Worm (Caenorhabditis elegans) whole organism, L4 larva: ENCODE data around the gene C17H12.11.

Experiments
- F44E2.7 ChIP-seq: fragments of 200-800 bp; sonication (Bioruptor generic); IDR thresholded peaks from 2 replicates; pipeline ENCODE4 v2.1.2; 2022; ENCODE audit warnings: missing genetic modification characterization, missing compliant biosample characterization
- F49E8.2 ChIP-seq: sonication (generic microtip); optimal IDR thresholded peaks from 2 replicates; lab custom pipeline; 2016; ENCODE audit warnings: missing compliant biosample characterization, mild to moderate bottlenecking, missing genetic modification characterization, borderline replicate concordance
- T26A8.4 ChIP-seq: fragments of 200-800 bp; sonication (Bioruptor generic); IDR thresholded peaks from 2 replicates; pipeline ENCODE4 v1.3.6; 2022; ENCODE audit warnings: missing genetic modification characterization, missing compliant biosample characterization
- aha-1 ChIP-seq: fragments of 150-350 bp; peaks from one replicate; lab custom pipeline; 2014; ENCODE audit warnings: missing biosample characterization, missing genetic modification characterization
- ceh-28 ChIP-seq: fragments of 150-350 bp; optimal IDR thresholded peaks from 2 replicates; lab custom pipeline; 2014; ENCODE audit warnings: missing biosample characterization, missing genetic modification reagents, missing genetic modification characterization
- ceh-32 ChIP-seq: sonication (generic microtip); optimal IDR thresholded peaks from 2 replicates; lab custom pipeline; 2016; ENCODE audit warnings: mild to moderate bottlenecking, missing genetic modification characterization, missing compliant biosample characterization; ENCODE audit not compliant: poor library complexity
- ctbp-1 ChIP-seq: fragments of 200-800 bp; sonication (Bioruptor generic); IDR thresholded peaks from 2 replicates; pipeline ENCODE4 v1.3.6; 2022; ENCODE audit warnings: missing genetic modification reagents, missing genetic modification characterization, missing compliant biosample characterization
- daf-16 ChIP-seq, 3 experiments: sonication (generic microtip); optimal IDR thresholded peaks; 2 replicates each; lab custom pipeline; 2016 to 2017; ENCODE audit warnings: missing genetic modification characterization in 3 of 3, missing genetic modification reagents in 3 of 3, mild to moderate bottlenecking in 2 of 3, missing compliant biosample characterization in 2 of 3, missing biosample characterization in 1 of 3, moderate library complexity in 1 of 3
- daf-19 ChIP-seq: fragments of 200-800 bp; sonication (Bioruptor generic); conservative IDR thresholded peaks from 2 replicates; pipeline ENCODE4 v1.3.6; 2022; ENCODE audit warnings: missing genetic modification characterization, missing compliant biosample characterization
- dmd-8 ChIP-seq: fragments of 200-800 bp; sonication (Bioruptor generic); IDR thresholded peaks from 2 replicates; pipeline ENCODE4 v1.3.6; 2022; ENCODE audit warnings: missing genetic modification characterization, missing compliant biosample characterization
- dpl-1 ChIP-seq: fragments of 150-350 bp; optimal IDR thresholded peaks from 2 replicates; lab custom pipeline; 2014; ENCODE audit warnings: missing biosample characterization, missing genetic modification reagents, missing genetic modification characterization
- fos-1 ChIP-seq: fragments of 150-350 bp; optimal IDR thresholded peaks from 2 replicates; lab custom pipeline; 2014; ENCODE audit warnings: missing biosample characterization, missing genetic modification characterization
- hlh-11 ChIP-seq: fragments of 200-800 bp; sonication (Bioruptor generic); optimal IDR thresholded peaks from 2 replicates; lab custom pipeline; 2018; ENCODE audit warnings: mild to moderate bottlenecking, missing genetic modification characterization, missing compliant biosample characterization
- hlh-30 ChIP-seq: sonication (generic microtip); optimal IDR thresholded peaks from 2 replicates; lab custom pipeline; 2017; ENCODE audit warnings: antibody characterized with exemption, mild to moderate bottlenecking, missing genetic modification characterization, missing compliant biosample characterization; ENCODE audit not compliant: insufficient read depth
- lim-7 ChIP-seq: fragments of 200-800 bp; sonication (Bioruptor generic); IDR thresholded peaks from 2 replicates; pipeline ENCODE4 v1.3.6; 2022; ENCODE audit warnings: missing genetic modification characterization, missing compliant biosample characterization
- lin-29 ChIP-seq: fragments of 200-800 bp; sonication (Bioruptor generic); IDR thresholded peaks from 2 replicates; pipeline ENCODE4 v1.3.6; 2022; ENCODE audit warnings: missing genetic modification reagents, missing genetic modification characterization, missing compliant biosample characterization
- lin-38 ChIP-seq: fragments of 200-800 bp; sonication (Bioruptor generic); IDR thresholded peaks from 2 replicates; pipeline ENCODE4 v1.3.6; 2022; ENCODE audit warnings: missing genetic modification reagents, missing genetic modification characterization, missing compliant biosample characterization
- lin-39 ChIP-seq: fragments of 150-350 bp; optimal IDR thresholded peaks from 2 replicates; lab custom pipeline; 2014; ENCODE audit warnings: missing biosample characterization, missing genetic modification reagents, missing genetic modification characterization
- lir-3 ChIP-seq: sonication (generic microtip); optimal IDR thresholded peaks from 2 replicates; lab custom pipeline; 2016; ENCODE audit warnings: mild to moderate bottlenecking, missing genetic modification characterization, missing compliant biosample characterization
- mxl-3 ChIP-seq: fragments of 200-800 bp; sonication (Bioruptor generic); optimal IDR thresholded peaks from 2 replicates; lab custom pipeline; 2018; ENCODE audit warnings: mild to moderate bottlenecking, missing genetic modification characterization, missing compliant biosample characterization
- nhr-111 ChIP-seq: fragments of 200-800 bp; sonication (Bioruptor generic); optimal IDR thresholded peaks from 2 replicates; lab custom pipeline; 2018; ENCODE audit warnings: mild to moderate bottlenecking, missing genetic modification characterization, missing compliant biosample characterization
- nhr-25 ChIP-seq: sonication (generic microtip); optimal IDR thresholded peaks from 2 replicates; lab custom pipeline; 2017; ENCODE audit warnings: missing genetic modification characterization, mild to moderate bottlenecking, missing compliant biosample characterization, antibody characterized with exemption, moderate library complexity, borderline replicate concordance; ENCODE audit not compliant: insufficient read depth
- nhr-28 ChIP-seq: fragments of 150-350 bp; optimal IDR thresholded peaks from 2 replicates; lab custom pipeline; 2014; ENCODE audit warnings: missing biosample characterization, missing genetic modification characterization
- nhr-41 ChIP-seq: fragments of 200-800 bp; sonication (Bioruptor generic); IDR thresholded peaks from 2 replicates; pipeline ENCODE4 v1.3.6; 2022; ENCODE audit warnings: missing genetic modification reagents, missing genetic modification characterization, missing compliant biosample characterization
- nhr-42 ChIP-seq: fragments of 200-800 bp; sonication (Bioruptor generic); IDR thresholded peaks from 2 replicates; pipeline ENCODE4 v1.3.6; 2022; ENCODE audit warnings: missing genetic modification characterization, missing compliant biosample characterization
- pha-4 ChIP-seq, 2 experiments: fragments of 150-350 bp in 1 of 2; fragments of 200-800 bp in 1 of 2; sonication (Bioruptor generic) in 1 of 2; IDR thresholded peaks in 1 of 2; optimal IDR thresholded peaks in 1 of 2; 2 replicates each; pipeline versions ENCODE4 v1.3.6 to Lab custom; 2014 to 2022; ENCODE audit warnings: missing genetic modification characterization in 2 of 2, missing genetic modification reagents in 2 of 2, missing biosample characterization in 1 of 2, missing compliant biosample characterization in 1 of 2
- pqm-1 ChIP-seq: sonication (generic microtip); optimal IDR thresholded peaks from 2 replicates; lab custom pipeline; 2017; ENCODE audit warnings: missing biosample characterization, missing genetic modification characterization
- sdz-12 ChIP-seq: fragments of 200-800 bp; sonication (Bioruptor generic); optimal IDR thresholded peaks from 2 replicates; lab custom pipeline; 2018; ENCODE audit warnings: mild to moderate bottlenecking, missing genetic modification characterization, missing compliant biosample characterization
- spr-3 ChIP-seq: fragments of 200-800 bp; sonication (Bioruptor generic); optimal IDR thresholded peaks from 2 replicates; lab custom pipeline; 2018; ENCODE audit warnings: mild to moderate bottlenecking, missing genetic modification characterization, missing compliant biosample characterization
- unc-62 ChIP-seq, 3 experiments: fragments of 150-350 bp in 1 of 3; sonication (generic microtip); optimal IDR thresholded peaks in 2 of 3; peaks in 1 of 3; 1 replicate in 1 of 3; 2 replicates in 2 of 3; lab custom pipeline; 2014 to 2017; ENCODE audit warnings: missing biosample characterization in 3 of 3, missing genetic modification characterization in 3 of 3, missing genetic modification reagents in 3 of 3, missing genotype in 1 of 3

The C17H12.11 gene

DNA sequence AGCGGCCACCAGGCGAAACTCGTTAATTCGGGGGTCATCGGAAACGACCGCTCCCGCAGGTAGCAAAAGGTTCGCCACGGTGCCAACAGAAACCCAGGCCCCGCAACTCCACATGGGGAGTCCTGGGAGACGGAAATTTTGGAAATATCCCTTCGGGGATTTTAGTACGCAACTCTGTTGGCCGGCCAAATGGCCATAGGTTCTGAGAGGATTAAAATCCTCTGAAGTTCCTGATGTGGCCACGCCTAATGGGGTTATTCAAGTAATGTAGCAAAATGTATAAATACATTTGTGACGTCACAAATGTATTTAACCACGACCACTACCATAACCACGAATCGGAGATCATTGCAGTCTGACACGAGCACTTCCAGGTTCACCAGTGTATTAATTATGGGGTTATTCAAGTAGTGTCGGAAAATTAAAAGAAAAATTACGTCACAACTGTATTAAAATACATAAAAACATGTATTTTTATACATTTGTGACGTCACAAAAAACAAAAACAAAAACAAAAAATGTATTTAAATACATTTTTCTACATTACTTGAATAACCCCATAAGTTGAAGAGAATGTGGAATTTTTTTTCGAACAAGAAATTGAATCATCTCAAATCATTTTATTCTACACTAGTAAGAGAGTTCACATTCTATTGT lies 8.7 kb upstream of the C17H12.11 start (continued):
- TF ChIP-seq lin-38 (GFP tag; lab: Robert Waterston, UW) (peak; percentile 35; the same call in 1 of the 2 replicates), ctbp-1 (GFP tag; lab: Robert Waterston, UW) (no peak)

DNA sequence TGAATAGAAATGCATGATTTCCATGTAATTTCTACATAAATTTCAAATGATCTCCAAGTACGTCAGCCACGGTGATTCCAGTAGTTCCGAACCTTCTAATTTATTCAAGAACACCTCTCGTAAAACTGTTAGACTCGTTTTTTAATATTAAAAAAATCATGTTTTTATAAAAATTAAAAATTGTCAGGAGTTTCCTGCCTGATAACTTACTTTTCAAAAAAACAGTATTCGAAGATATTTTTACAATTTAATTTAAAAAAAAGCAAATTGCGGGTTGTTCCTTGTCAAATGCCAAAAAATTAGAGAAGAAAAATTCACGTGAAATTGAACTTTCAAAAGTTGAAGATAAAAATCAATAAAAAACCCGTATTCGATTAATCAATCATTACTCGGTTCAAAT lies 6.7 kb upstream of the C17H12.11 start, which contains the start of the genes C17H12.3 and C17H12.12:
C17H12.3 (minus strand) TSS at position 101 of the 400 bp plus-strand sequence.
C17H12.12 (plus strand) TSS at position 396 of the 400 bp plus-strand sequence.
- no peak for TF ChIP-seq dpl-1
- no peak for TF ChIP-seq ceh-28 (tag; lab: Kevin White, UChicago)
- TF ChIP-seq F49E8.2 (tag; lab: Kevin White, UChicago), result no peak
- TF ChIP-seq F44E2.7 (GFP tag; lab: Robert Waterston, UW), result no peak
- no peak for TF ChIP-seq spr-3 (GFP tag; lab: Kevin White, UChicago)
- no peak for TF ChIP-seq daf-19 (GFP tag; lab: Robert Waterston, UW)
- TF ChIP-seq pqm-1 (tag; lab: Kevin White, UChicago), result no peak
- TF ChIP-seq sdz-12, result no peak
- no peak for TF ChIP-seq nhr-25 (tag; lab: Kevin White, UChicago)
- no peak for TF ChIP-seq nhr-111
- no peak for TF ChIP-seq lin-39 (tag; lab: Kevin White, UChicago)
- TF ChIP-seq dmd-8 (GFP tag; lab: Robert Waterston, UW), result no peak
- TF ChIP-seq T26A8.4, result no peak
- no peak for TF ChIP-seq lin-29
- TF ChIP-seq nhr-42 (GFP tag; lab: Robert Waterston, UW), result no peak
- TF ChIP-seq ceh-32 (tag; lab: Kevin White, UChicago), result no peak
- no peak for TF ChIP-seq lim-7 (GFP tag; lab: Robert Waterston, UW)

DNA sequence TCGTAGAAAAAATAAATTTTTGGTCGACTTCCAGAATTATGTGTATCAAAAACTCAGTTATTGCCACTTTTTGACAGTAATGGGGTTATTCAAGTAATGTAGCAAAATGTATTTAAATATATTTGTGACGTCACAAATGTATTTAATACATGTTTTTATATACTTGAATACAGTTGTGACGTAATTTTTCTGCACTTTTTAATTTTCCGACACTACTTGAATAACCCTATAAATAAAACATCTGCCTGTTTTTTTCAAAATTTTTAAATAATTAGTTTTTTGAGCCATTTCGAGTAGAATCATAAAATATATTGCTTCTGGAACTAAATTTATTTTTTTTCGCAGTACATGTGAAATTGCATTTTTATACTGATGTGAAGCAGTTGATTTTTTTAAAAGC lies 1.1 kb downstream of the C17H12.11 start:
- TF ChIP-seq hlh-30 (tag; lab: Kevin White, UChicago), result no peak
- TF ChIP-seq hlh-11 (tag; lab: Kevin White, UChicago), result no peak
- TF ChIP-seq unc-62 (GFP tag; optimal IDR thresholded peaks at IDR 0.05 in 1 of 2; lab: Kevin White, UChicago), result no peak
- TF ChIP-seq unc-62 (tag; optimal IDR thresholded peaks at IDR 0.05; lab: Kevin White, UChicago), result no peak
- TF ChIP-seq ceh-28 (tag; lab: Kevin White, UChicago), result no peak

DNA sequence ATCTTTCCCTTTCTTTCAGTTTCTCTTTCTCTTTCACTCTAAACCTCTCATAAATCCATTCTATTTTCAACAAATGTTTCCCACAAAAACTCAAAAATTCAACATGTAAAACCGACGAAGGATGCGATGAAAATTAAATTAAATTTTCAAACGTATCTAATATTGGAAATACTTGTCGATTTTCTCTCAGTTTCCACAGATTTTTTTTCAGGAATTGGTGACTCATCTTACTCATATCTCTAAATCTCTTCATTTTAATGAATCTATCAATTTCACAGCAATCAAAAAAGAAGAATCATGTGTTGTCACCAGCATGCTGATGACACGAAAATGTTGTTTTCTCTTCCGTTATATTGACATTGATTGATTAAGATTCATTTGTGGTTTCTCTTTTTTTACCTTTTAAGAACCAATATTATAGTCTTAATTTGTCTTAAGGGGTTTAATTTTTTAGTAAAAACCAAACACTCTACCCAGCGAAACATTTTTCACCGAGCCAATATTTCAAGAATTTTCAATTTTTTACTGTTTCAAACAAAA lies 1.7 kb downstream of the C17H12.11 start:
- TF ChIP-seq hlh-30 (tag; lab: Kevin White, UChicago) (peak; percentile 37), fos-1 (tag; lab: Kevin White, UChicago) (peak; percentile 47), nhr-28 (tag; lab: Kevin White, UChicago) (peak; percentile 3), daf-16 (GFP tag; optimal IDR thresholded peaks at IDR 0.05; lab: Kevin White, UChicago) (peak in 1 of 2 experiments; percentile 3), daf-16 (tag; optimal IDR thresholded peaks at IDR 0.05; lab: Kevin White, UChicago) (no peak), nhr-25 (tag; lab: Kevin White, UChicago) (no peak)

DNA sequence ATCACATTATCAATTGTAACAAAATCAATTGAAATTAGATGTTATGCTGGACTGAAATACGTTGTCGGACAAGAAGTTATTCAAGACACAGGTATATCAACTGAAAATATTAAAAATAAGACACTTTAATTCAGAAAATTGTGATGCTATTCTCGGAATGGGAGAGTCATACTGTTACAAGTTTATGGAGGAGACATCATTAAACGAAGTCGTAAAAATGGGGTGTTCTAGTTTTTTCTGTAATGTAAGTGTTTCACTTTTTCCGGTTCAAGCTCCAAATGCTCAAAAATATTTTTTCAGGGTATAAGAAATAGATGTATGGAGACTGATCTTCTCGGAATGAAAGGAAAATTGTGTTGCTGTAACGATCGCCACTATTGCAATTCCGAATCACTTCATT lies 2.6 kb downstream of the C17H12.11 start, which contains the start of gene C17H12.37:
C17H12.37 (plus strand) TSS at position 301 of the 400 bp plus-strand sequence.
- TF ChIP-seq ctbp-1 (GFP tag; lab: Robert Waterston, UW), result no peak
- TF ChIP-seq dmd-8 (GFP tag; lab: Robert Waterston, UW), result no peak
- no peak for TF ChIP-seq lir-3 (tag; lab: Kevin White, UChicago)
- no peak for TF ChIP-seq mxl-3 (GFP tag; lab: Kevin White, UChicago)
- TF ChIP-seq nhr-41, result no peak
- TF ChIP-seq unc-62 (GFP tag; optimal IDR thresholded peaks at IDR 0.05 in 1 of 2; lab: Kevin White, UChicago), result peak in 1 of 2 experiments; percentile 39
- TF ChIP-seq unc-62 (tag; optimal IDR thresholded peaks at IDR 0.05; lab: Kevin White, UChicago), result no peak
- no peak for TF ChIP-seq pha-4 (GFP tag; IDR thresholded peaks at IDR 0.05; lab: Robert Waterston, UW)
- TF ChIP-seq pha-4 (tag; optimal IDR thresholded peaks at IDR 0.05; lab: Kevin White, UChicago), result no peak
- TF ChIP-seq aha-1 (tag; lab: Kevin White, UChicago), result peak; percentile 14
